Fruit fly (Drosophila melanogaster): ENCODE measurements around the gene Uch.

Gene Uch

dm6 chr2L:2227316-2227715 lies 13.3 kb upstream of the Uch start (continued):
- TF ChIP-seq CG1832 (GFP tag; optimal IDR thresholded peaks at IDR 0.05) (no peak), Doc3 (GFP tag; IDR thresholded peaks at IDR 0.05; ENCODE audit: partially characterized antibody) (no peak), CG34224 (GFP tag; IDR thresholded peaks at IDR 0.05; ENCODE audit: partially characterized antibody) (no peak), CG3995 (GFP tag; optimal IDR thresholded peaks at IDR 0.05) (no peak), CG10147 (GFP tag; optimal IDR thresholded peaks at IDR 0.05) (no peak), zfh1 (GFP tag; IDR thresholded peaks at IDR 0.05) (peak; percentile 61; the same call in 1 of the 3 replicates), CG2120 (GFP tag; optimal IDR thresholded peaks at IDR 0.05) (peak; percentile 45), CG7839 (tag; optimal IDR thresholded peaks at IDR 0.05) (no peak), ham (GFP tag; IDR thresholded peaks at IDR 0.05) (no peak), hkb (optimal IDR thresholded peaks at IDR 0.05) (no peak), hkb (GFP tag; IDR thresholded peaks at IDR 0.05) (peak; percentile 73), CTCF (GFP tag; optimal IDR thresholded peaks at IDR 0.05) (no peak), MTF-1 (GFP tag; optimal IDR thresholded peaks at IDR 0.05; ENCODE audit: borderline replicate concordance) (no peak), Aef1 (GFP tag; IDR thresholded peaks at IDR 0.05) (peak; percentile 36; the same call in 2 of the 3 replicates), Rx (GFP tag; IDR thresholded peaks at IDR 0.05) (peak; percentile 60), CG10565 (GFP tag; optimal IDR thresholded peaks at IDR 0.05) (no peak), ap (GFP tag; IDR thresholded peaks at IDR 0.05) (peak; percentile 54), CG11456 (GFP tag; IDR thresholded peaks at IDR 0.05) (peak; percentile 57; the same call in 1 of the 3 replicates), Oaz (GFP tag; IDR thresholded peaks at IDR 0.05) (peak; percentile 36; the same call in 1 of the 2 replicates), nerfin-2 (GFP tag; IDR thresholded peaks at IDR 0.05; ENCODE audit: partially characterized antibody) (no peak; the same call in 1 of the 2 replicates), Ets65A (GFP tag) (peak; percentile 87), CG30403 (GFP tag; optimal IDR thresholded peaks at IDR 0.05) (peak; percentile 52), D19B (GFP tag; optimal IDR thresholded peaks at IDR 0.05) (no peak), CG12769 (tag; optimal IDR thresholded peaks at IDR 0.05) (peak; percentile 34), CG10543 (GFP tag; optimal IDR thresholded peaks at IDR 0.05) (peak; percentile 15), CG3838 (GFP tag; optimal IDR thresholded peaks at IDR 0.05) (no peak), HHEX (GFP tag; optimal IDR thresholded peaks at IDR 0.05) (peak; percentile 5), Optix (GFP tag; IDR thresholded peaks at IDR 0.05) (no peak), grau (tag; optimal IDR thresholded peaks at IDR 0.05) (peak; percentile 46), Chrac-16 (GFP tag; optimal IDR thresholded peaks at IDR 0.05) (peak; percentile 31), Mes4 (GFP tag; optimal IDR thresholded peaks at IDR 0.05) (no peak), BEAF-32 (GFP tag; optimal IDR thresholded peaks at IDR 0.05) (no peak), CG1233 (GFP tag; optimal IDR thresholded peaks at IDR 0.05) (no peak), gem (tag; optimal IDR thresholded peaks at IDR 0.05) (peak; percentile 69), ftz-f1 (GFP tag; optimal IDR thresholded peaks at IDR 0.05) (no peak), CG6791 (GFP tag; IDR thresholded peaks at IDR 0.05; ENCODE audit: partially characterized antibody) (no peak), hb (GFP tag; IDR thresholded peaks at IDR 0.05; ENCODE audit: partially characterized antibody) (no peak), br (optimal IDR thresholded peaks at IDR 0.05) (no peak), CG14860 (GFP tag; IDR thresholded peaks at IDR 0.05; ENCODE audit: partially characterized antibody) (no peak), CG1602 (GFP tag; optimal IDR thresholded peaks at IDR 0.05) (no peak), crol (GFP tag; IDR thresholded peaks at IDR 0.05) (no peak), kah (GFP tag; optimal IDR thresholded peaks at IDR 0.05) (peak; percentile 2), toy (GFP tag; IDR thresholded peaks at IDR 0.05) (no peak), E2f2 (GFP tag; IDR thresholded peaks at IDR 0.05) (no peak), CG30020 (tag; optimal IDR thresholded peaks at IDR 0.05) (no peak), B-H1 (GFP tag; IDR thresholded peaks at IDR 0.05) (peak; percentile 35; the same call in 1 of the 3 replicates), CG33213 (GFP tag; optimal IDR thresholded peaks at IDR 0.05) (no peak), CG6654 (GFP tag; optimal IDR thresholded peaks at IDR 0.05) (no peak), CG11723 (GFP tag; optimal IDR thresholded peaks at IDR 0.05) (peak; percentile 1), inv (GFP tag; IDR thresholded peaks at IDR 0.05; ENCODE audit: partially characterized antibody) (no peak), CG8944 (GFP tag; optimal IDR thresholded peaks at IDR 0.05) (peak; percentile 34), CG3065 (GFP tag; optimal IDR thresholded peaks at IDR 0.05) (no peak)
